In genomic region chr3R:5860736-5861217, dm6 we compare ENCODE assay signal across 3 fruit fly cellular contexts.
TF ChIP-seq lines count a peak whose summit lies in the region.

No protein-coding gene starts in this region.

- TF ChIP-seq CTCF in whole organism, embryonic (GFP tag; optimal IDR thresholded peaks at IDR 0.05; lab: Kevin White, UChicago) = no peak

TF ChIP-seq in whole organism, adult, 20 proteins besides CTCF, POLR2A, EP300 and RAD21:
- TF ChIP-seq cnc (optimal IDR thresholded peaks at IDR 0.05; lab: Kevin White, UChicago) = no peak
- TF ChIP-seq Mnt (GFP tag; optimal IDR thresholded peaks at IDR 0.05; lab: Kevin White, UChicago) = peak; percentile 29
- TF ChIP-seq CG7101 (tag; optimal IDR thresholded peaks at IDR 0.05; lab: Kevin White, UChicago) = no peak
- TF ChIP-seq Hr96 (GFP tag; optimal IDR thresholded peaks at IDR 0.05; lab: Kevin White, UChicago) = no peak
- TF ChIP-seq cic (GFP tag; optimal IDR thresholded peaks at IDR 0.05; lab: Kevin White, UChicago) = peak; percentile 67
- no peak for TF ChIP-seq ovo (GFP tag; optimal IDR thresholded peaks at IDR 0.05; lab: Kevin White, UChicago)
- no peak for TF ChIP-seq CG14711 (tag; optimal IDR thresholded peaks at IDR 0.05; lab: Kevin White, UChicago)
- TF ChIP-seq CG11617 (GFP tag; optimal IDR thresholded peaks at IDR 0.05; lab: Kevin White, UChicago) = no peak
- TF ChIP-seq CG1620 (GFP tag; optimal IDR thresholded peaks at IDR 0.05; lab: Kevin White, UChicago) = no peak

TF ChIP-seq in whole organism, embryonic, 481 proteins besides CTCF, POLR2A, EP300 and RAD21:
- TF ChIP-seq exex (tag; optimal IDR thresholded peaks at IDR 0.05; lab: Kevin White, UChicago) = peak; percentile 39
- TF ChIP-seq z (GFP tag; IDR thresholded peaks at IDR 0.05; lab: Robert Waterston, UW) = 0 out of 3 replicates have a peak, but pooled peaks have one; percentile 20
- TF ChIP-seq CG3163 (GFP tag; optimal IDR thresholded peaks at IDR 0.05; lab: Kevin White, UChicago) = no peak
- TF ChIP-seq chinmo (GFP tag; IDR thresholded peaks at IDR 0.05; lab: Robert Waterston, UW; ENCODE audit: partially characterized antibody) = peak; percentile 87; the same call in 3 of the 4 replicates
- TF ChIP-seq HmgZ (tag; optimal IDR thresholded peaks at IDR 0.05; lab: Kevin White, UChicago) = peak; percentile 51
- TF ChIP-seq cg (GFP tag; optimal IDR thresholded peaks at IDR 0.05; lab: Kevin White, UChicago) = peak; percentile 33
- peak; percentile 31 for TF ChIP-seq mirr (GFP tag; optimal IDR thresholded peaks at IDR 0.05; lab: Kevin White, UChicago)
- TF ChIP-seq CG13287 (GFP tag; IDR thresholded peaks at IDR 0.05; lab: Robert Waterston, UW; ENCODE audit: partially characterized antibody) = 0 out of 2 replicates have a peak, but pooled peaks have one; percentile 12
- no peak for TF ChIP-seq CG7745 (tag; optimal IDR thresholded peaks at IDR 0.05; lab: Kevin White, UChicago)
- peak; percentile 77 for TF ChIP-seq ftz-f1 (GFP tag; optimal IDR thresholded peaks at IDR 0.05; lab: Kevin White, UChicago)
- TF ChIP-seq CG13894 (tag; optimal IDR thresholded peaks at IDR 0.05; lab: Kevin White, UChicago) = peak; percentile 40
- TF ChIP-seq onecut (GFP tag; IDR thresholded peaks at IDR 0.05; lab: Robert Waterston, UW) = peak; percentile 95
- TF ChIP-seq fd64A (GFP tag; optimal IDR thresholded peaks at IDR 0.05; lab: Kevin White, UChicago) = no peak
- peak; percentile 50; the same call in 1 of the 3 replicates for TF ChIP-seq sr (GFP tag; IDR thresholded peaks at IDR 0.05; lab: Robert Waterston, UW)
- peak; percentile 32 for TF ChIP-seq Deaf1 (tag; optimal IDR thresholded peaks at IDR 0.05; lab: Kevin White, UChicago)
- no peak for TF ChIP-seq CG10462 (GFP tag; optimal IDR thresholded peaks at IDR 0.05; lab: Kevin White, UChicago)

TF ChIP-seq in whole organism, wandering third instar larva, 38 proteins besides CTCF, POLR2A, EP300 and RAD21:
- TF ChIP-seq Dif (GFP tag; optimal IDR thresholded peaks at IDR 0.05; lab: Kevin White, UChicago; ENCODE audit: partially characterized antibody) = peak; percentile 7
- no peak for TF ChIP-seq Hr83 (GFP tag; optimal IDR thresholded peaks at IDR 0.05; lab: Kevin White, UChicago; ENCODE audit: poor library complexity, severe bottlenecking)
